Fruit fly (Drosophila melanogaster): ENCODE results near the gene Clbn.
"Not testable (repeated sequence)": the region's sequence is repeated elsewhere in the genome, so short reads cannot be mapped to it uniquely, and the experiment has no call there.

DNA sequence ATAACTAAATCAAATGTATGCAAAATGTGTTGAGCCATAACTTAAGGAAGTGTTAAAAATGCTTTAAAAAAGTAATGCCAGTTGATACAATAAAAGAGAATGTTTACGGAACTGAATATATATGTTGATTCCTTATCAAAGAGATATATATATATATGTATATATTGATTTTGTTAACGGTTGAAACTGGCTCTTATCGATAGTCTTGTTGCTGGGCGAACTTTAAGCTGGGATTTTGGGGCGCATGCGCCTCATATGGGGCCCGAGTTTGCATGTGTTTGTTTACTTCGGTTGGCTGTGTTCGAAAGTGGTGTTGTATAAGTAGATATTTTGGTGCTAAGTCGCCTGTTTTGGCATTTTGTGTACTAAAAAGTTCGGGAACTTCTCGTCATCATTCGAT is 3.7 kb downstream of the Clbn start, which contains the start of gene Bili:
- TF ChIP-seq pan, CG8478, Dll, psq (optimal IDR thresholded peaks at IDR 0.05): not testable (repeated sequence)

Measured in whole organism.